Worm (Caenorhabditis elegans) whole organism, young adult: ENCODE results near the gene T24H10.4.

ENCODE experiments used
- B0019.2 ChIP-seq: fragments of 200-800 bp; sonication (Bioruptor generic); conservative IDR thresholded peaks from 2 replicates; pipeline ENCODE4 v1.3.6; 2022; ENCODE audit warnings: missing genetic modification reagents, missing genetic modification characterization, missing compliant biosample characterization
- F10E7.11 ChIP-seq: sonication (generic microtip); optimal IDR thresholded peaks from 2 replicates; lab custom pipeline; 2017; ENCODE audit warnings: mild to moderate bottlenecking, missing genetic modification characterization, moderate library complexity, missing compliant biosample characterization
- F23B12.7 ChIP-seq: sonication (generic microtip); optimal IDR thresholded peaks from 2 replicates; lab custom pipeline; 2017; ENCODE audit warnings: missing genetic modification characterization, mild to moderate bottlenecking, missing compliant biosample characterization, antibody characterized with exemption, moderate library complexity; ENCODE audit not compliant: insufficient read depth
- F33H1.4 ChIP-seq: fragments of 200-800 bp; sonication (Bioruptor generic); IDR thresholded peaks from 2 replicates; pipeline ENCODE4 v1.3.6; 2022; ENCODE audit warnings: missing genetic modification reagents, missing genetic modification characterization, missing compliant biosample characterization
- F52B5.7 ChIP-seq: sonication (generic microtip); optimal IDR thresholded peaks from 2 replicates; lab custom pipeline; 2016; ENCODE audit warnings: mild to moderate bottlenecking, missing genetic modification characterization, missing compliant biosample characterization
- F57A8.1 ChIP-seq: fragments of 200-800 bp; sonication (Bioruptor generic); optimal IDR thresholded peaks from 2 replicates; lab custom pipeline; 2018; ENCODE audit warnings: mild to moderate bottlenecking, missing genetic modification characterization, moderate library complexity, missing compliant biosample characterization
- T26A5.8 ChIP-seq: sonication (generic microtip); optimal IDR thresholded peaks from 2 replicates; lab custom pipeline; 2016; ENCODE audit warnings: missing genetic modification characterization, missing compliant biosample characterization
- Y53F4B.3 ChIP-seq: fragments of 200-800 bp; sonication (Bioruptor generic); IDR thresholded peaks from 2 replicates; pipeline ENCODE4 v1.3.6; 2022; ENCODE audit warnings: missing genetic modification reagents, missing genetic modification characterization, missing compliant biosample characterization
- akir-1 ChIP-seq: fragments of 200-800 bp; sonication (Bioruptor generic); optimal IDR thresholded peaks from 2 replicates; lab custom pipeline; 2018; ENCODE audit warnings: mild to moderate bottlenecking, missing genetic modification characterization, moderate library complexity, missing compliant biosample characterization
- ama-1 ChIP-seq, 3 experiments: fragments of 150-350 bp in 1 of 3; sonication (generic microtip) in 2 of 3; optimal IDR thresholded peaks; 2 replicates each; lab custom pipeline; 2014 to 2018; ENCODE audit warnings: missing biosample characterization in 2 of 3, missing genetic modification characterization in 2 of 3, missing genetic modification reagents in 2 of 3
- aptf-2 ChIP-seq: fragments of 200-800 bp; sonication (Bioruptor generic); conservative IDR thresholded peaks from 2 replicates; pipeline ENCODE4 v1.3.6; 2022; ENCODE audit warnings: missing genetic modification reagents, missing genetic modification characterization, missing compliant biosample characterization
- aptf-3 ChIP-seq: fragments of 200-800 bp; sonication (Bioruptor generic); IDR thresholded peaks from 2 replicates; pipeline ENCODE4 v1.3.6; 2022; ENCODE audit warnings: missing genetic modification characterization, missing compliant biosample characterization
- atf-7 ChIP-seq: sonication (generic microtip); optimal IDR thresholded peaks from 2 replicates; lab custom pipeline; 2017; ENCODE audit warnings: mild to moderate bottlenecking, missing genetic modification characterization, missing compliant biosample characterization
- athp-1 ChIP-seq: sonication (generic microtip); optimal IDR thresholded peaks from 2 replicates; lab custom pipeline; 2017; ENCODE audit warnings: mild to moderate bottlenecking, missing genetic modification characterization, missing compliant biosample characterization
- attf-5 ChIP-seq: fragments of 200-800 bp; sonication (Bioruptor generic); optimal IDR thresholded peaks from 2 replicates; lab custom pipeline; 2018; ENCODE audit warnings: mild to moderate bottlenecking, missing genetic modification characterization, missing compliant biosample characterization
- ccch-3 ChIP-seq: fragments of 200-800 bp; sonication (Bioruptor generic); optimal IDR thresholded peaks from 2 replicates; lab custom pipeline; 2018; ENCODE audit warnings: mild to moderate bottlenecking, missing genetic modification characterization, missing compliant biosample characterization
- cebp-1 ChIP-seq, 2 experiments: fragments of 200-800 bp in 1 of 2; sonication (Bioruptor generic) in 1 of 2; sonication (generic microtip) in 1 of 2; IDR thresholded peaks in 1 of 2; optimal IDR thresholded peaks in 1 of 2; 2 replicates each; pipeline versions ENCODE4 v1.3.6 to Lab custom; 2017 to 2022; ENCODE audit warnings: missing compliant biosample characterization in 2 of 2, missing genetic modification characterization in 2 of 2, mild to moderate bottlenecking in 1 of 2, missing genetic modification reagents in 1 of 2, moderate library complexity in 1 of 2
- ceh-27 ChIP-seq: fragments of 200-800 bp; sonication (Bioruptor generic); optimal IDR thresholded peaks from 2 replicates; lab custom pipeline; 2018; ENCODE audit warnings: mild to moderate bottlenecking, missing genetic modification characterization, moderate library complexity, missing compliant biosample characterization
- efl-1 ChIP-seq: fragments of 150-350 bp; optimal IDR thresholded peaks from 2 replicates; lab custom pipeline; 2014; ENCODE audit warnings: missing biosample characterization, missing genetic modification reagents, missing genetic modification characterization
- egl-18 ChIP-seq: fragments of 200-800 bp; sonication (Bioruptor generic); IDR thresholded peaks from 2 replicates; pipeline ENCODE4 v1.3.6; 2022; ENCODE audit warnings: missing genetic modification reagents, missing genetic modification characterization, missing compliant biosample characterization
- gei-17 ChIP-seq: fragments of 200-800 bp; sonication (Bioruptor generic); optimal IDR thresholded peaks from 2 replicates; lab custom pipeline; 2018; ENCODE audit warnings: mild to moderate bottlenecking, missing genetic modification characterization, missing compliant biosample characterization
- hlh-12 ChIP-seq: sonication (generic microtip); optimal IDR thresholded peaks from 2 replicates; lab custom pipeline; 2016; ENCODE audit warnings: missing genetic modification characterization, missing compliant biosample characterization
- hlh-26 ChIP-seq: fragments of 200-800 bp; sonication (Bioruptor generic); conservative IDR thresholded peaks from 2 replicates; pipeline ENCODE4 v1.3.6; 2022; ENCODE audit warnings: missing genetic modification reagents, missing genetic modification characterization, missing compliant biosample characterization
- hmg-1.2 ChIP-seq: fragments of 200-800 bp; sonication (Bioruptor generic); IDR thresholded peaks from 2 replicates; pipeline ENCODE4 v1.3.6; 2022; ENCODE audit warnings: missing genetic modification reagents, missing genetic modification characterization, missing compliant biosample characterization
- hrde-1 ChIP-seq: sonication (generic microtip); optimal IDR thresholded peaks from 2 replicates; lab custom pipeline; 2016; ENCODE audit warnings: missing genetic modification characterization, mild to moderate bottlenecking, missing compliant biosample characterization, moderate library complexity, missing genotype, missing genetic modification reagents, borderline replicate concordance
- hsf-1 ChIP-seq: fragments of 200-800 bp; sonication (Bioruptor generic); IDR thresholded peaks from 2 replicates; pipeline ENCODE4 v1.3.6; 2022; ENCODE audit warnings: missing genetic modification reagents, missing genetic modification characterization, missing compliant biosample characterization
- lag-1 ChIP-seq: fragments of 200-800 bp; sonication (Bioruptor generic); IDR thresholded peaks from 2 replicates; pipeline ENCODE4 v1.3.6; 2022; ENCODE audit warnings: missing genetic modification reagents, missing genetic modification characterization, missing compliant biosample characterization
- lin-35 ChIP-seq, 3 experiments: fragments of 150-350 bp in 2 of 3; sonication (generic microtip) in 1 of 3; optimal IDR thresholded peaks; 2 replicates each; lab custom pipeline; 2014 to 2018; ENCODE audit warnings: missing biosample characterization in 3 of 3, missing genetic modification characterization in 3 of 3, missing genetic modification reagents in 3 of 3
- lir-1 ChIP-seq: fragments of 200-800 bp; sonication (Bioruptor generic); conservative IDR thresholded peaks from 2 replicates; pipeline ENCODE4 v1.3.6; 2022; ENCODE audit warnings: missing genetic modification reagents, missing genetic modification characterization, missing compliant biosample characterization
- mcd-1 ChIP-seq: fragments of 200-800 bp; sonication (Bioruptor generic); IDR thresholded peaks from 2 replicates; pipeline ENCODE4 v1.3.6; 2022; ENCODE audit warnings: missing genetic modification reagents, missing genetic modification characterization, missing compliant biosample characterization
- mxl-1 ChIP-seq: sonication (generic microtip); optimal IDR thresholded peaks from 2 replicates; lab custom pipeline; 2016; ENCODE audit warnings: missing genetic modification characterization, missing compliant biosample characterization
- nfya-1 ChIP-seq: sonication (generic microtip); optimal IDR thresholded peaks from 2 replicates; lab custom pipeline; 2017; ENCODE audit warnings: antibody characterized with exemption, missing compliant biosample characterization, missing genetic modification characterization, borderline replicate concordance; ENCODE audit not compliant: insufficient read depth
- nhr-120 ChIP-seq: fragments of 200-800 bp; sonication (Bioruptor generic); IDR thresholded peaks from 2 replicates; pipeline ENCODE4 v1.3.6; 2022; ENCODE audit warnings: missing genetic modification characterization, missing compliant biosample characterization
- nhr-179 ChIP-seq: sonication (generic microtip); optimal IDR thresholded peaks from 2 replicates; lab custom pipeline; 2016; ENCODE audit warnings: mild to moderate bottlenecking, missing genetic modification characterization, missing compliant biosample characterization
- rcor-1 ChIP-seq: fragments of 200-800 bp; sonication (Bioruptor generic); IDR thresholded peaks from 2 replicates; pipeline ENCODE4 v1.3.6; 2022; ENCODE audit warnings: missing genetic modification reagents, missing genetic modification characterization, missing compliant biosample characterization
- rpc-1 ChIP-seq, 2 experiments: fragments of 150-350 bp in 1 of 2; sonication (generic microtip) in 1 of 2; optimal IDR thresholded peaks; 2 replicates each; lab custom pipeline; 2014 to 2018; ENCODE audit warnings: missing biosample characterization in 1 of 2, missing genetic modification characterization in 1 of 2, missing genetic modification reagents in 1 of 2, missing genotype in 1 of 2
- snpc-1.1 ChIP-seq: sonication (generic microtip); optimal IDR thresholded peaks from 2 replicates; lab custom pipeline; 2017; ENCODE audit warnings: missing genetic modification characterization, mild to moderate bottlenecking, missing compliant biosample characterization, antibody characterized with exemption, moderate library complexity, missing genotype, missing genetic modification reagents; ENCODE audit not compliant: insufficient read depth
- snpc-3.4 ChIP-seq: sonication (generic microtip); optimal IDR thresholded peaks from 2 replicates; lab custom pipeline; 2017; ENCODE audit warnings: missing genetic modification characterization, mild to moderate bottlenecking, missing compliant biosample characterization, antibody characterized with exemption, moderate library complexity, missing genotype, missing genetic modification reagents
- tbp1 ChIP-seq: fragments of 200-800 bp; sonication (Bioruptor generic); optimal IDR thresholded peaks from 2 replicates; lab custom pipeline; 2018; ENCODE audit warnings: mild to moderate bottlenecking, missing genetic modification characterization, missing compliant biosample characterization
- tlf-1 ChIP-seq: fragments of 200-800 bp; sonication (Bioruptor generic); optimal IDR thresholded peaks from 2 replicates; lab custom pipeline; 2018; ENCODE audit warnings: mild to moderate bottlenecking, missing genetic modification characterization, missing compliant biosample characterization
- unc-62 ChIP-seq: fragments of 150-350 bp; optimal IDR thresholded peaks from 2 replicates; lab custom pipeline; 2014; ENCODE audit warnings: missing biosample characterization, missing genetic modification reagents, missing genetic modification characterization
- zim-3 ChIP-seq: sonication (generic microtip); optimal IDR thresholded peaks from 2 replicates; lab custom pipeline; 2017; ENCODE audit warnings: mild to moderate bottlenecking, missing genetic modification characterization, moderate library complexity, missing compliant biosample characterization
- ztf-18 ChIP-seq: sonication (generic microtip); optimal IDR thresholded peaks from 2 replicates; lab custom pipeline; 2016; ENCODE audit warnings: missing genotype, mild to moderate bottlenecking, missing genetic modification characterization, missing compliant biosample characterization
- ztf-22 ChIP-seq: fragments of 200-800 bp; sonication (Bioruptor generic); optimal IDR thresholded peaks from 2 replicates; lab custom pipeline; 2018; ENCODE audit warnings: mild to moderate bottlenecking, missing genetic modification characterization, moderate library complexity, missing compliant biosample characterization
- ztf-25 ChIP-seq: fragments of 200-800 bp; sonication (Bioruptor generic); IDR thresholded peaks from 2 replicates; pipeline ENCODE4 v1.3.6; 2022; ENCODE audit warnings: missing genetic modification reagents, missing genetic modification characterization, missing compliant biosample characterization
- ztf-26 ChIP-seq: sonication (generic microtip); optimal IDR thresholded peaks from 2 replicates; lab custom pipeline; 2017; ENCODE audit warnings: missing genetic modification characterization, missing compliant biosample characterization
- ztf-28 ChIP-seq: fragments of 200-800 bp; sonication (Bioruptor generic); IDR thresholded peaks from 2 replicates; pipeline ENCODE4 v1.3.6; 2022; ENCODE audit warnings: missing genetic modification reagents, missing genetic modification characterization, missing compliant biosample characterization

Gene T24H10.4

DNA sequence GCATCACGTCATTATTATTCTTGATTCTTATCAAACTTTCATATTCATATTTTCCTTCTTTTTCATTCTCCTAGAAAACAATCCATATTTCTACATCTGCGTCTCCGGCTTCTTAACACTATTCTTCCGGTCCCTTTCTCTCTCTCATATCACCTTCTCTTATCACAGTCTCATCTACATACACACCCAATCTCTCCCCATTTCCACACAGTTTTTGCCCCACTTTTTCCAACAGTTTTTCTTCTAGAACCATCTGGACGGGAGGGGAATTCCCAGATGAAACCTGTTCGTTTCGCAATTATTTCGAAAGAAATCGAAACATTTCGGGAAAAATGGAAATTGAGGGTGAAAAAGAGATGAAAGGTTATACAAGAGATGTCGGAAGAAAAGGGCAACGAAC is 18.8 kb downstream of the T24H10.4 start (continued):
- TF ChIP-seq zim-3 (tag; lab: Kevin White, UChicago) (no peak), ceh-27 (GFP tag; lab: Kevin White, UChicago) (peak; percentile 11), Y53F4B.3 (GFP tag; lab: Robert Waterston, UW) (no peak), hlh-26 (no peak), aptf-3 (GFP tag; lab: Robert Waterston, UW) (no peak), ztf-25 (GFP tag; lab: Robert Waterston, UW) (no peak), hmg-1.2 (GFP tag; lab: Robert Waterston, UW) (peak; percentile 51; the same call in 1 of the 2 replicates), F23B12.7 (tag; lab: Kevin White, UChicago) (no peak), lir-1 (GFP tag; lab: Robert Waterston, UW) (no peak), ccch-3 (no peak), mxl-1 (no peak), T26A5.8 (tag; lab: Kevin White, UChicago) (no peak), akir-1 (no peak), F57A8.1 (no peak), efl-1 (GFP tag; lab: Kevin White, UChicago) (no peak), gei-17 (GFP tag; lab: Kevin White, UChicago) (peak; percentile 10), nfya-1 (tag; lab: Kevin White, UChicago) (no peak), mcd-1 (GFP tag; lab: Robert Waterston, UW) (0 out of 2 replicates have a peak, but pooled peaks have one; percentile 21), cebp-1 (GFP tag; IDR thresholded peaks at IDR 0.05; lab: Robert Waterston, UW) (peak; percentile 95), cebp-1 (tag; optimal IDR thresholded peaks at IDR 0.05; lab: Kevin White, UChicago) (peak; percentile 98), nhr-179 (tag; lab: Kevin White, UChicago) (no peak), attf-5 (GFP tag; lab: Kevin White, UChicago) (peak; percentile 72), F52B5.7 (tag; lab: Kevin White, UChicago) (no peak), ztf-18 (tag; lab: Kevin White, UChicago) (no peak), atf-7 (tag; lab: Kevin White, UChicago) (peak; percentile 30), snpc-3.4 (tag; lab: Kevin White, UChicago) (no peak), nhr-120 (GFP tag; lab: Robert Waterston, UW) (no peak), F33H1.4 (GFP tag; lab: Robert Waterston, UW) (no peak), snpc-1.1 (tag; lab: Kevin White, UChicago) (no peak), lag-1 (GFP tag; lab: Robert Waterston, UW) (no peak), unc-62 (GFP tag; lab: Kevin White, UChicago) (no peak), egl-18 (GFP tag; lab: Robert Waterston, UW) (0 out of 2 replicates have a peak, but pooled peaks have one; percentile 54), hlh-12 (tag; lab: Kevin White, UChicago) (no peak), rpc-1 (optimal IDR thresholded peaks at IDR 0.05; lab: Kevin White, UChicago) (peak; percentile 49), rpc-1 (tag; optimal IDR thresholded peaks at IDR 0.05; lab: Kevin White, UChicago) (no peak), ztf-26 (tag; lab: Kevin White, UChicago) (peak; percentile 47), F10E7.11 (no peak), athp-1 (tag; lab: Kevin White, UChicago) (no peak), ztf-22 (GFP tag; lab: Kevin White, UChicago) (no peak), hsf-1 (GFP tag; lab: Robert Waterston, UW) (peak; percentile 92), B0019.2 (no peak), rcor-1 (no peak), ama-1 (optimal IDR thresholded peaks at IDR 0.05; lab: Kevin White, UChicago) (no peak), ama-1 (GFP tag; optimal IDR thresholded peaks at IDR 0.05; lab: Kevin White, UChicago) (no peak), tbp1 (GFP tag; lab: Kevin White, UChicago) (peak; percentile 32), tlf-1 (GFP tag; lab: Kevin White, UChicago) (no peak), lin-35 (GFP tag; optimal IDR thresholded peaks at IDR 0.05; lab: Kevin White, UChicago) (peak in 1 of 3 experiments; percentile 35), hrde-1 (tag; lab: Kevin White, UChicago) (no peak), ztf-28 (no peak), aptf-2 (GFP tag; lab: Robert Waterston, UW) (no peak)
